Fruit fly (Drosophila melanogaster): Measurements from ENCODE around the gene Pstk.

The Pstk gene

dm6 chrX:19606971-19607370 lies 11.4 kb downstream of the Pstk start:
- TF ChIP-seq Sp1 (GFP tag; optimal IDR thresholded peaks at IDR 0.05), result no peak
- TF ChIP-seq Hr78 (GFP tag; optimal IDR thresholded peaks at IDR 0.05), result no peak
- TF ChIP-seq sv (GFP tag; optimal IDR thresholded peaks at IDR 0.05), result no peak
- TF ChIP-seq Hnf4 (GFP tag; optimal IDR thresholded peaks at IDR 0.05), result no peak
- no peak for TF ChIP-seq jim (GFP tag; optimal IDR thresholded peaks at IDR 0.05)
- TF ChIP-seq Hr83 (GFP tag; optimal IDR thresholded peaks at IDR 0.05; ENCODE audit: poor library complexity, severe bottlenecking), result no peak

dm6 chrX:19606558-19606957 lies 11.8 kb downstream of the Pstk start:
- TF ChIP-seq h (GFP tag; optimal IDR thresholded peaks at IDR 0.05), result no peak
- no peak for TF ChIP-seq brk (GFP tag; optimal IDR thresholded peaks at IDR 0.05)
- TF ChIP-seq woc (GFP tag; optimal IDR thresholded peaks at IDR 0.05), result no peak
- TF ChIP-seq br (GFP tag; optimal IDR thresholded peaks at IDR 0.05), result no peak
- TF ChIP-seq GATAd (GFP tag; optimal IDR thresholded peaks at IDR 0.05), result no peak
- no peak for TF ChIP-seq Dfd (GFP tag; optimal IDR thresholded peaks at IDR 0.05)
- no peak for TF ChIP-seq OdsH (GFP tag; optimal IDR thresholded peaks at IDR 0.05)
- no peak for TF ChIP-seq HLH106 (tag; optimal IDR thresholded peaks at IDR 0.05)
- no peak for TF ChIP-seq ey (GFP tag; optimal IDR thresholded peaks at IDR 0.05)
- no peak for TF ChIP-seq Abd-B (GFP tag; optimal IDR thresholded peaks at IDR 0.05)
- TF ChIP-seq rgr (GFP tag; optimal IDR thresholded peaks at IDR 0.05), result no peak
- no peak for TF ChIP-seq usp (GFP tag; optimal IDR thresholded peaks at IDR 0.05)

- TF ChIP-seq fru (GFP tag; optimal IDR thresholded peaks at IDR 0.05), result no peak
- no peak for TF ChIP-seq sv (GFP tag; optimal IDR thresholded peaks at IDR 0.05)
- TF ChIP-seq jim (GFP tag; optimal IDR thresholded peaks at IDR 0.05), result no peak
- no peak for TF ChIP-seq Jra (GFP tag; optimal IDR thresholded peaks at IDR 0.05)
Observed at dm6 chrX:19605915-19606314, 12.4 kb downstream of the Pstk start.

- TF ChIP-seq psq (GFP tag; optimal IDR thresholded peaks at IDR 0.05) (peak; percentile 43), sv (GFP tag; optimal IDR thresholded peaks at IDR 0.05) (no peak), Dif (GFP tag; optimal IDR thresholded peaks at IDR 0.05; ENCODE audit: partially characterized antibody) (peak; percentile 11), OdsH (GFP tag; optimal IDR thresholded peaks at IDR 0.05) (peak; percentile 35), Myc (optimal IDR thresholded peaks at IDR 0.05) (no peak), N (GFP tag; optimal IDR thresholded peaks at IDR 0.05) (no peak), pan (optimal IDR thresholded peaks at IDR 0.05) (no peak), fru (GFP tag; optimal IDR thresholded peaks at IDR 0.05) (peak; percentile 38), GATAd (GFP tag; optimal IDR thresholded peaks at IDR 0.05) (no peak), usp (GFP tag; optimal IDR thresholded peaks at IDR 0.05) (no peak), Abd-B (GFP tag; optimal IDR thresholded peaks at IDR 0.05) (no peak), HLH106 (tag; optimal IDR thresholded peaks at IDR 0.05) (no peak), jim (GFP tag; optimal IDR thresholded peaks at IDR 0.05) (no peak), Hnf4 (GFP tag; optimal IDR thresholded peaks at IDR 0.05) (peak; percentile 63), dl (GFP tag; optimal IDR thresholded peaks at IDR 0.05; ENCODE audit: insufficient read depth in 1 of 2, partially characterized antibody in 2 of 2) (peak in 1 of 2 experiments; percentile 21), Sp1 (GFP tag; optimal IDR thresholded peaks at IDR 0.05) (peak; percentile 37), Dfd (GFP tag; optimal IDR thresholded peaks at IDR 0.05) (no peak), Rel (GFP tag; optimal IDR thresholded peaks at IDR 0.05) (no peak), Rel (tag; optimal IDR thresholded peaks at IDR 0.05) (peak; percentile 60), br (GFP tag; optimal IDR thresholded peaks at IDR 0.05) (peak; percentile 39), rgr (GFP tag; optimal IDR thresholded peaks at IDR 0.05) (peak; percentile 45), foxo (GFP tag; optimal IDR thresholded peaks at IDR 0.05) (peak in 1 of 2 experiments; percentile 25), h (GFP tag; optimal IDR thresholded peaks at IDR 0.05) (peak; percentile 52), brk (GFP tag; optimal IDR thresholded peaks at IDR 0.05) (no peak)
Observed at dm6 chrX:19604997-19605396, 13.3 kb downstream of the Pstk start, which contains the start of gene CG14207. Gene CG14207, plus strand, starts transcription at chrX:19605199.

- TF ChIP-seq fru (GFP tag; optimal IDR thresholded peaks at IDR 0.05), result peak; percentile 69
- no peak for TF ChIP-seq Jra (GFP tag; optimal IDR thresholded peaks at IDR 0.05)
- peak; percentile 30 for TF ChIP-seq Sp1 (GFP tag; optimal IDR thresholded peaks at IDR 0.05)
- TF ChIP-seq Hr78 (GFP tag; optimal IDR thresholded peaks at IDR 0.05), result no peak
- no peak for TF ChIP-seq CrebA (GFP tag; optimal IDR thresholded peaks at IDR 0.05; ENCODE audit: borderline replicate concordance)
- peak; percentile 31 for TF ChIP-seq psq (GFP tag; optimal IDR thresholded peaks at IDR 0.05)
- peak; percentile 62 for TF ChIP-seq sage (GFP tag; optimal IDR thresholded peaks at IDR 0.05)
- TF ChIP-seq Abd-B (GFP tag; optimal IDR thresholded peaks at IDR 0.05), result no peak
- TF ChIP-seq h (GFP tag; optimal IDR thresholded peaks at IDR 0.05), result peak; percentile 76
- TF ChIP-seq OdsH (GFP tag; optimal IDR thresholded peaks at IDR 0.05), result peak; percentile 59
- no peak for TF ChIP-seq jim (GFP tag; optimal IDR thresholded peaks at IDR 0.05)
- peak in 1 of 2 experiments; percentile 83 for TF ChIP-seq foxo (GFP tag; optimal IDR thresholded peaks at IDR 0.05)
- TF ChIP-seq dsf (GFP tag; optimal IDR thresholded peaks at IDR 0.05; ENCODE audit: borderline replicate concordance), result no peak
- TF ChIP-seq dl (GFP tag; optimal IDR thresholded peaks at IDR 0.05; ENCODE audit: insufficient read depth in 1 of 2, partially characterized antibody in 2 of 2), result no peak
- no peak for TF ChIP-seq tai (GFP tag; optimal IDR thresholded peaks at IDR 0.05)
- peak; percentile 69 for TF ChIP-seq sv (GFP tag; optimal IDR thresholded peaks at IDR 0.05)
- no peak for TF ChIP-seq GATAd (GFP tag; optimal IDR thresholded peaks at IDR 0.05)
- no peak for TF ChIP-seq lola (GFP tag; optimal IDR thresholded peaks at IDR 0.05)
- peak; percentile 32 for TF ChIP-seq Hnf4 (GFP tag; optimal IDR thresholded peaks at IDR 0.05)
- peak; percentile 48 for TF ChIP-seq ey (GFP tag; optimal IDR thresholded peaks at IDR 0.05)
- peak; percentile 46 for TF ChIP-seq br (GFP tag; optimal IDR thresholded peaks at IDR 0.05)
- TF ChIP-seq pan (optimal IDR thresholded peaks at IDR 0.05), result no peak
- no peak for TF ChIP-seq Myc (optimal IDR thresholded peaks at IDR 0.05)
- TF ChIP-seq rgr (GFP tag; optimal IDR thresholded peaks at IDR 0.05), result peak; percentile 43
- TF ChIP-seq brk (GFP tag; optimal IDR thresholded peaks at IDR 0.05), result no peak
- no peak for TF ChIP-seq usp (GFP tag; optimal IDR thresholded peaks at IDR 0.05)
- TF ChIP-seq Hr83 (GFP tag; optimal IDR thresholded peaks at IDR 0.05; ENCODE audit: poor library complexity, severe bottlenecking), result no peak
- TF ChIP-seq dmrt93B (GFP tag; optimal IDR thresholded peaks at IDR 0.05), result peak; percentile 49
- TF ChIP-seq N (GFP tag; optimal IDR thresholded peaks at IDR 0.05), result no peak
- TF ChIP-seq HLH106 (tag; optimal IDR thresholded peaks at IDR 0.05), result peak; percentile 71
- TF ChIP-seq Rel (GFP tag; optimal IDR thresholded peaks at IDR 0.05), result peak; percentile 13
- TF ChIP-seq Rel (tag; optimal IDR thresholded peaks at IDR 0.05), result no peak
Observed at dm6 chrX:19603953-19604352, 14.4 kb downstream of the Pstk start.
